Worm (Caenorhabditis elegans) whole organism, L3 larva: ENCODE measurements around the gene btbd-10.

Experiments used
- R02D3.7 ChIP-seq: fragments of 150-350 bp; optimal IDR thresholded peaks from 2 replicates; lab custom pipeline; 2014; ENCODE audit warnings: missing biosample characterization, missing genetic modification characterization
- ama-1 ChIP-seq: fragments of 150-350 bp; optimal IDR thresholded peaks from 2 replicates; lab custom pipeline; 2018
- ceh-82 ChIP-seq: fragments of 150-350 bp; optimal IDR thresholded peaks from 2 replicates; lab custom pipeline; 2014; ENCODE audit warnings: missing biosample characterization, missing genetic modification characterization
- hmg-11 ChIP-seq: sonication (generic microtip); optimal IDR thresholded peaks from 2 replicates; lab custom pipeline; 2016; ENCODE audit warnings: missing genetic modification characterization, missing compliant biosample characterization
- lin-39 ChIP-seq: fragments of 150-350 bp; optimal IDR thresholded peaks from 2 replicates; lab custom pipeline; 2018; ENCODE audit warnings: missing biosample characterization, missing genetic modification reagents, missing genetic modification characterization
- nhr-23 ChIP-seq: fragments of 150-350 bp; optimal IDR thresholded peaks from 2 replicates; lab custom pipeline; 2014; ENCODE audit warnings: missing biosample characterization, missing genetic modification reagents, missing genetic modification characterization
- nhr-67 ChIP-seq: fragments of 150-350 bp; optimal IDR thresholded peaks from 2 replicates; lab custom pipeline; 2014; ENCODE audit warnings: missing biosample characterization, missing genetic modification characterization
- nhr-76 ChIP-seq: fragments of 150-350 bp; sonication (generic microtip); optimal IDR thresholded peaks from 5 replicates; lab custom pipeline; 2014; ENCODE audit warnings: missing biosample characterization, missing genetic modification characterization
- pha-4 ChIP-seq: fragments of 150-350 bp; optimal IDR thresholded peaks from 2 replicates; lab custom pipeline; 2014; ENCODE audit warnings: missing biosample characterization, missing genetic modification reagents, missing genetic modification characterization
- skn-1 ChIP-seq: fragments of 150-350 bp; optimal IDR thresholded peaks from 2 replicates; lab custom pipeline; 2014; ENCODE audit warnings: missing biosample characterization, missing genetic modification characterization
- snpc-4 ChIP-seq: fragments of 150-350 bp; optimal IDR thresholded peaks from 2 replicates; lab custom pipeline; 2014; ENCODE audit warnings: missing biosample characterization, missing genetic modification characterization
- tbx-2 ChIP-seq: sonication (generic microtip); optimal IDR thresholded peaks from 2 replicates; lab custom pipeline; 2016; ENCODE audit warnings: mild to moderate bottlenecking, missing genetic modification characterization, missing compliant biosample characterization
- zag-1 ChIP-seq: fragments of 150-350 bp; optimal IDR thresholded peaks from 2 replicates; lab custom pipeline; 2014; ENCODE audit warnings: missing biosample characterization, missing genetic modification characterization
- ztf-11 ChIP-seq: fragments of 150-350 bp; optimal IDR thresholded peaks from 2 replicates; lab custom pipeline; 2014; ENCODE audit warnings: missing biosample characterization, missing genetic modification characterization

DNA sequence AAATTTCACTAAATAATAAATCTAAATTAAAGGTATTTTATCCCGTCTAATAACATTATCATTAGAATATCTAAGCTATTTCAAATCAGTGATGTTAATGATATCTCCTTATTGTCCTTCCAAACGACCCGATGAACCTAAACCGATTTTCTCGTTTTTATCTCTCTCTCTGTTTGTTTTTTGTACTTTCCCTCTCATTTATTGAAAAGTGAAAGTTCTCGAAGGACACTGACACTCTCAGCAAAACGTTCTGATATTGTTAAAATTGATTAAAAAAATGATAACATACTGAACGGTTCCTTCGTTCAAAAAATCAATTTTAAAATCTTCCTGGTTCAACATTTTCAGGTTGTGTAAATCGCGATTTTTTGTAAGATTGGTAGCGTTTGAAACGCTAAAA lies 28.7 kb upstream of the btbd-10 start, which contains the start of gene F11G11.13:
- TF ChIP-seq skn-1 (tag; lab: Kevin White, UChicago) = no peak
- TF ChIP-seq snpc-4 = no peak
- no peak for TF ChIP-seq R02D3.7 (tag; lab: Kevin White, UChicago)
- TF ChIP-seq hmg-11 (tag; lab: Kevin White, UChicago) = no peak
- no peak for TF ChIP-seq pha-4 (tag; lab: Kevin White, UChicago)
- TF ChIP-seq nhr-23 (tag; lab: Kevin White, UChicago) = peak; percentile 55
- TF ChIP-seq lin-39 = no peak
- no peak for TF ChIP-seq zag-1 (tag; lab: Kevin White, UChicago)
- no peak for TF ChIP-seq nhr-76 (tag; lab: Kevin White, UChicago)
- TF ChIP-seq ztf-11 (tag; lab: Kevin White, UChicago) = no peak
- no peak for TF ChIP-seq nhr-67 (tag; lab: Kevin White, UChicago)
- TF ChIP-seq tbx-2 (tag; lab: Kevin White, UChicago) = no peak
- TF ChIP-seq ceh-82 (tag; lab: Kevin White, UChicago) = no peak
- no peak for TF ChIP-seq ama-1 (lab: Kevin White, UChicago)
